Worm (Caenorhabditis elegans) whole organism, late embryonic: ENCODE results near the gene C05B5.11.

Source experiments
- C08G9.2 ChIP-seq: sonication (generic microtip); optimal IDR thresholded peaks from 2 replicates; lab custom pipeline; 2016; ENCODE audit warnings: mild to moderate bottlenecking, missing genetic modification characterization, moderate library complexity, missing compliant biosample characterization
- C38D4.7 ChIP-seq: fragments of 200-800 bp; sonication (Bioruptor generic); optimal IDR thresholded peaks from 2 replicates; lab custom pipeline; 2018; ENCODE audit warnings: mild to moderate bottlenecking, missing genetic modification characterization, moderate library complexity, missing compliant biosample characterization
- F13H6.1 ChIP-seq: sonication (generic microtip); optimal IDR thresholded peaks from 2 replicates; lab custom pipeline; 2016; ENCODE audit warnings: missing genetic modification characterization, missing compliant biosample characterization
- K09A11.1 ChIP-seq: sonication (generic microtip); optimal IDR thresholded peaks from 2 replicates; lab custom pipeline; 2017; ENCODE audit warnings: antibody characterized with exemption, mild to moderate bottlenecking, missing genetic modification characterization, missing compliant biosample characterization; ENCODE audit not compliant: insufficient read depth
- Y22D7AL.16 ChIP-seq: sonication (generic microtip); optimal IDR thresholded peaks from 2 replicates; lab custom pipeline; 2016; ENCODE audit warnings: missing genetic modification characterization, missing compliant biosample characterization
- ahr-1 ChIP-seq: sonication (generic microtip); optimal IDR thresholded peaks from 2 replicates; lab custom pipeline; 2016; ENCODE audit warnings: missing genetic modification characterization, missing compliant biosample characterization
- ama-1 ChIP-seq: fragments of 150-350 bp; optimal IDR thresholded peaks from 2 replicates; lab custom pipeline; 2014
- ceh-18 ChIP-seq: sonication (generic microtip); optimal IDR thresholded peaks from 2 replicates; lab custom pipeline; 2016; ENCODE audit warnings: missing genetic modification characterization, missing compliant biosample characterization
- ceh-2 ChIP-seq: sonication (generic microtip); optimal IDR thresholded peaks from 2 replicates; lab custom pipeline; 2016; ENCODE audit warnings: missing genotype, missing genetic modification characterization, missing compliant biosample characterization
- ceh-24 ChIP-seq: sonication (generic microtip); optimal IDR thresholded peaks from 2 replicates; lab custom pipeline; 2016; ENCODE audit warnings: mild to moderate bottlenecking, missing genetic modification characterization, missing compliant biosample characterization
- ceh-31 ChIP-seq: sonication (generic microtip); optimal IDR thresholded peaks from 2 replicates; lab custom pipeline; 2016; ENCODE audit warnings: missing genetic modification characterization, missing compliant biosample characterization
- ceh-48 ChIP-seq: sonication (generic microtip); optimal IDR thresholded peaks from 2 replicates; lab custom pipeline; 2016; ENCODE audit warnings: missing genetic modification characterization, inconsistent platforms, missing compliant biosample characterization
- ceh-9 ChIP-seq: sonication (generic microtip); optimal IDR thresholded peaks from 2 replicates; lab custom pipeline; 2016; ENCODE audit warnings: mild to moderate bottlenecking, missing genetic modification characterization, inconsistent platforms, missing compliant biosample characterization
- che-1 ChIP-seq: sonication (generic microtip); optimal IDR thresholded peaks from 2 replicates; lab custom pipeline; 2016; ENCODE audit warnings: mild to moderate bottlenecking, missing genetic modification characterization, missing compliant biosample characterization
- dve-1 ChIP-seq: sonication (generic microtip); optimal IDR thresholded peaks from 2 replicates; lab custom pipeline; 2017; ENCODE audit warnings: antibody characterized with exemption, mild to moderate bottlenecking, missing genetic modification characterization, missing compliant biosample characterization
- elt-2 ChIP-seq: sonication (generic microtip); optimal IDR thresholded peaks from 2 replicates; lab custom pipeline; 2016; ENCODE audit warnings: missing genetic modification reagents, missing genetic modification characterization, missing compliant biosample characterization
- elt-4 ChIP-seq: sonication (generic microtip); optimal IDR thresholded peaks from 2 replicates; lab custom pipeline; 2016; ENCODE audit warnings: missing genetic modification characterization, missing compliant biosample characterization
- ets-4 ChIP-seq: sonication (generic microtip); optimal IDR thresholded peaks from 2 replicates; lab custom pipeline; 2016; ENCODE audit warnings: missing genetic modification characterization, missing compliant biosample characterization
- eyg-1 ChIP-seq: sonication (generic microtip); optimal IDR thresholded peaks from 2 replicates; lab custom pipeline; 2016; ENCODE audit warnings: missing genotype, missing genetic modification characterization, missing compliant biosample characterization
- fkh-6 ChIP-seq: sonication (generic microtip); optimal IDR thresholded peaks from 2 replicates; lab custom pipeline; 2016; ENCODE audit warnings: missing genetic modification characterization, missing compliant biosample characterization
- hlh-13 ChIP-seq: fragments of 200-800 bp; sonication (Bioruptor generic); optimal IDR thresholded peaks from 2 replicates; lab custom pipeline; 2018; ENCODE audit warnings: mild to moderate bottlenecking, missing genetic modification characterization, missing compliant biosample characterization
- hlh-15 ChIP-seq: sonication (generic microtip); optimal IDR thresholded peaks from 2 replicates; lab custom pipeline; 2016; ENCODE audit warnings: missing genetic modification characterization, missing compliant biosample characterization
- hlh-6 ChIP-seq: sonication (generic microtip); optimal IDR thresholded peaks from 2 replicates; lab custom pipeline; 2016; ENCODE audit warnings: missing genotype, missing genetic modification characterization, missing compliant biosample characterization
- hlh-8 ChIP-seq: sonication (generic microtip); optimal IDR thresholded peaks from 2 replicates; lab custom pipeline; 2016; ENCODE audit warnings: missing genotype, missing genetic modification characterization, missing compliant biosample characterization
- lim-6 ChIP-seq: sonication (generic microtip); optimal IDR thresholded peaks from 2 replicates; lab custom pipeline; 2016; ENCODE audit warnings: missing genetic modification characterization, missing compliant biosample characterization
- lin-11 ChIP-seq: fragments of 200-800 bp; sonication (Bioruptor generic); optimal IDR thresholded peaks from 2 replicates; lab custom pipeline; 2018; ENCODE audit warnings: mild to moderate bottlenecking, missing genetic modification characterization, missing compliant biosample characterization
- nhr-11 ChIP-seq: fragments of 150-350 bp; optimal IDR thresholded peaks from 2 replicates; lab custom pipeline; 2014; ENCODE audit warnings: missing biosample characterization, missing genetic modification characterization
- npax-4 ChIP-seq: sonication (generic microtip); optimal IDR thresholded peaks from 2 replicates; lab custom pipeline; 2016; ENCODE audit warnings: missing genetic modification characterization, missing compliant biosample characterization
- odd-2 ChIP-seq: sonication (generic microtip); optimal IDR thresholded peaks from 2 replicates; lab custom pipeline; 2017; ENCODE audit warnings: antibody characterized with exemption, mild to moderate bottlenecking, missing genetic modification characterization, missing compliant biosample characterization
- pag-3 ChIP-seq: sonication (generic microtip); optimal IDR thresholded peaks from 2 replicates; lab custom pipeline; 2016; ENCODE audit warnings: missing compliant biosample characterization, missing genetic modification characterization, borderline replicate concordance
- pat-9 ChIP-seq: fragments of 200-800 bp; sonication (Bioruptor generic); optimal IDR thresholded peaks from 2 replicates; lab custom pipeline; 2018; ENCODE audit warnings: mild to moderate bottlenecking, missing genetic modification characterization, moderate library complexity, missing compliant biosample characterization
- pha-2 ChIP-seq: sonication (generic microtip); optimal IDR thresholded peaks from 2 replicates; lab custom pipeline; 2017; ENCODE audit warnings: mild to moderate bottlenecking, missing genetic modification characterization, missing compliant biosample characterization
- ref-2 ChIP-seq: sonication (generic microtip); optimal IDR thresholded peaks from 2 replicates; lab custom pipeline; 2016; ENCODE audit warnings: missing genetic modification characterization, missing compliant biosample characterization
- rnt-1 ChIP-seq: sonication (generic microtip); optimal IDR thresholded peaks from 2 replicates; lab custom pipeline; 2016; ENCODE audit warnings: missing genetic modification characterization, missing compliant biosample characterization
- sdc-2 ChIP-seq: sonication (generic microtip); optimal IDR thresholded peaks from 2 replicates; lab custom pipeline; 2016; ENCODE audit warnings: missing genotype, missing genetic modification characterization, missing compliant biosample characterization
- sox-2 ChIP-seq: fragments of 200-800 bp; sonication (Bioruptor generic); IDR thresholded peaks from 2 replicates; pipeline ENCODE4 v1.3.6; 2022; ENCODE audit warnings: missing genetic modification reagents, missing genetic modification characterization, missing compliant biosample characterization
- unc-3 ChIP-seq, 2 experiments: fragments of 200-800 bp in 1 of 2; sonication (Bioruptor generic) in 1 of 2; sonication (generic microtip) in 1 of 2; conservative IDR thresholded peaks in 1 of 2; optimal IDR thresholded peaks in 1 of 2; 2 replicates each; pipeline versions ENCODE4 v1.3.6 to Lab custom; 2016 to 2022; ENCODE audit warnings: missing compliant biosample characterization in 2 of 2, missing genetic modification characterization in 2 of 2, missing genetic modification reagents in 1 of 2
- unc-42 ChIP-seq: sonication (generic microtip); optimal IDR thresholded peaks from 2 replicates; lab custom pipeline; 2016; ENCODE audit warnings: missing genotype, missing genetic modification characterization, missing compliant biosample characterization
- unc-55 ChIP-seq: sonication (generic microtip); optimal IDR thresholded peaks from 2 replicates; lab custom pipeline; 2017; ENCODE audit warnings: missing biosample characterization, missing genetic modification reagents, missing genetic modification characterization
- unc-86 ChIP-seq: sonication (generic microtip); optimal IDR thresholded peaks from 2 replicates; lab custom pipeline; 2016; ENCODE audit warnings: missing genetic modification characterization, missing compliant biosample characterization
- ztf-16 ChIP-seq: sonication (generic microtip); optimal IDR thresholded peaks from 2 replicates; lab custom pipeline; 2017; ENCODE audit warnings: missing genetic modification characterization, missing compliant biosample characterization

The C05B5.11 gene

ce11 chrIII:10016413-10017051, 12.2 kb downstream of the C05B5.11 start, which contains the start of gene rgs-1 (continued):
- no peak for TF ChIP-seq ahr-1 (tag; lab: Kevin White, UChicago)
- TF ChIP-seq ama-1 (lab: Kevin White, UChicago) = no peak
- TF ChIP-seq pat-9 (tag; lab: Kevin White, UChicago) = no peak
- no peak for TF ChIP-seq hlh-15 (tag; lab: Kevin White, UChicago)
- no peak for TF ChIP-seq eyg-1 (tag; lab: Kevin White, UChicago)
- TF ChIP-seq elt-2 = no peak
- peak; percentile 69 for TF ChIP-seq unc-42 (tag; lab: Kevin White, UChicago)
- no peak for TF ChIP-seq dve-1
- no peak for TF ChIP-seq che-1 (tag; lab: Kevin White, UChicago)
- no peak for TF ChIP-seq unc-3 (GFP tag; conservative IDR thresholded peaks at IDR 0.05; lab: Robert Waterston, UW)
- TF ChIP-seq unc-3 (tag; optimal IDR thresholded peaks at IDR 0.05; lab: Kevin White, UChicago) = no peak
- no peak for TF ChIP-seq ceh-9
- no peak for TF ChIP-seq ref-2 (tag; lab: Kevin White, UChicago)
- TF ChIP-seq C38D4.7 = no peak
- TF ChIP-seq lin-11 (tag; lab: Kevin White, UChicago) = no peak
- no peak for TF ChIP-seq elt-4 (tag; lab: Kevin White, UChicago)
- no peak for TF ChIP-seq hlh-8
- peak; percentile 3 for TF ChIP-seq ceh-2 (tag; lab: Kevin White, UChicago)
- TF ChIP-seq sdc-2 (tag; lab: Kevin White, UChicago) = no peak
- no peak for TF ChIP-seq K09A11.1 (tag; lab: Kevin White, UChicago)
- peak; percentile 8 for TF ChIP-seq hlh-6 (tag; lab: Kevin White, UChicago)
- TF ChIP-seq hlh-13 (GFP tag; lab: Kevin White, UChicago) = no peak
- no peak for TF ChIP-seq ets-4 (tag; lab: Kevin White, UChicago)
- no peak for TF ChIP-seq npax-4 (tag; lab: Kevin White, UChicago)
- TF ChIP-seq unc-55 (GFP tag; lab: Kevin White, UChicago) = no peak
- no peak for TF ChIP-seq pha-2 (tag; lab: Kevin White, UChicago)
- TF ChIP-seq ceh-24 (tag; lab: Kevin White, UChicago) = no peak
- TF ChIP-seq ceh-31 (tag; lab: Kevin White, UChicago) = peak; percentile 71
- no peak for TF ChIP-seq nhr-11 (tag; lab: Kevin White, UChicago)
- TF ChIP-seq odd-2 (tag; lab: Kevin White, UChicago) = no peak
- TF ChIP-seq C08G9.2 = peak; percentile 39
- no peak for TF ChIP-seq Y22D7AL.16 (tag; lab: Kevin White, UChicago)
- no peak for TF ChIP-seq fkh-6 (tag; lab: Kevin White, UChicago)
- peak; percentile 12; the same call in 1 of the 2 replicates for TF ChIP-seq sox-2
- TF ChIP-seq unc-86 = no peak
- TF ChIP-seq ceh-18 (tag; lab: Kevin White, UChicago) = peak; percentile 34
- TF ChIP-seq lim-6 (tag; lab: Kevin White, UChicago) = peak; percentile 57
- TF ChIP-seq rnt-1 (tag; lab: Kevin White, UChicago) = no peak
- TF ChIP-seq pag-3 (tag; lab: Kevin White, UChicago) = no peak
- TF ChIP-seq ceh-48 (tag; lab: Kevin White, UChicago) = peak; percentile 34
- no peak for TF ChIP-seq ztf-16
- no peak for TF ChIP-seq F13H6.1 (tag; lab: Kevin White, UChicago)

ce11 chrIII:10018007-10018406, 13.7 kb downstream of the C05B5.11 start:
- TF ChIP-seq sox-2 (no peak), unc-42 (tag; lab: Kevin White, UChicago) (peak; percentile 92)
